Worm (Caenorhabditis elegans) whole organism, early embryonic: ENCODE results near the gene brc-2.

Source experiments
- aly-1 ChIP-seq: sonication (generic microtip); optimal IDR thresholded peaks from 2 replicates; lab custom pipeline; 2016; ENCODE audit warnings: missing genetic modification characterization, missing compliant biosample characterization
- ama-1 ChIP-seq: fragments of 150-350 bp; optimal IDR thresholded peaks from 2 replicates; lab custom pipeline; 2014
- flt-1 ChIP-seq: fragments of 200-800 bp; sonication (Bioruptor generic); IDR thresholded peaks from 2 replicates; pipeline ENCODE4 v1.3.6; 2022; ENCODE audit warnings: missing genetic modification characterization, missing compliant biosample characterization
- hmg-4 ChIP-seq: fragments of 200-800 bp; sonication (Bioruptor generic); optimal IDR thresholded peaks from 2 replicates; lab custom pipeline; 2018; ENCODE audit warnings: mild to moderate bottlenecking, missing genetic modification characterization, missing compliant biosample characterization

DNA sequence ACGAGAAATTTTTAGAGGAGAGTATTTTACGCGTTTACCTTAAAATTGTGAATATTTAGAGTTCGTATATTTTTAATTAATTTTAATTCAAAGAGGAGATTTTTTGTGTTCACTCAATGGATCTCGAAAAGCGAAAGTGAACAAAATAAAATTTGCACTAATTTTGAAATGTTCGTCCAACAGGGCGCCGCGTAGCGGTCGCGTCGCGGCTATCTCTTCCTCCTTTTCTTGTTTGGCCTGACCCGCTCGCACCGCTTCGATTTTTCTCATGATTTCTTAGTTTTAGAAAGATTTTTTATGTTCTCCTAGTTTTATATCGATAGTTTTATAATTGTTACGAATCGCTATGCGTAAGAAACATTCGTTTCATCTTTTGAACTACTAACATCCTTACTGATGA is 48.5 kb upstream of the brc-2 start:
- no peak for TF ChIP-seq hmg-4 (GFP tag; lab: Kevin White, UChicago)
- TF ChIP-seq ama-1 = no peak
- no peak for TF ChIP-seq aly-1
- no peak for TF ChIP-seq flt-1 (GFP tag; lab: Robert Waterston, UW)
